Worm (Caenorhabditis elegans) whole organism, L4/young adult: ENCODE data around the gene F22B7.3.

Experiments
- W03F9.2 ChIP-seq: fragments of 150-350 bp; optimal IDR thresholded peaks from 2 replicates; lab custom pipeline; 2014; ENCODE audit warnings: missing biosample characterization, missing genetic modification characterization
- dao-5 ChIP-seq: sonication (generic microtip); optimal IDR thresholded peaks from 2 replicates; lab custom pipeline; 2016; ENCODE audit warnings: missing genotype, missing genetic modification characterization, moderate library complexity, missing compliant biosample characterization
- him-1 ChIP-seq: sonication (generic microtip); optimal IDR thresholded peaks from 2 replicates; lab custom pipeline; 2016; ENCODE audit warnings: missing genotype, missing genetic modification reagents, missing genetic modification characterization, missing compliant biosample characterization

DNA sequence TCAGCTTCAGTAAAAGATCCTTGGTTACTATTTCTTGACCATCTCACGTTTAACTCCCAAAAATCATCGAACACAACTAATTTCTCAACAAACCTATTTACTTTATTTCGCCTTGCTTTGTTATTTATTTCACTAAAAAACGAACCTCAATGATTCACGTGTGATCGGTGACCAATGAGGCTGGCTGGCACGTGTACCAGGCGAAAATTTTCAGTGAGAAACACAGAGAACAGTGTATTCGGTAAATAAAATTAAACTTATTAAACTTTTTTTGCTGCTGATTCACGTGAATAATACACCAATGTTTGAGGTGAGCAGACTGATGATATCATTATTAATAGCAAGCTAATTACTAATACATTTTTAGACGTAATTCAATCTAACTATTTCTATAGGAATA is 6.7 kb downstream of the F22B7.3 start:
- TF ChIP-seq dao-5 (tag; lab: Kevin White, UChicago) (no peak), W03F9.2 (tag; lab: Kevin White, UChicago) (no peak), him-1 (tag; lab: Kevin White, UChicago) (no peak)
